Worm (Caenorhabditis elegans) whole organism, midembryonic: ENCODE measurements around the gene abt-4.

ENCODE experiments used
- T22C8.4 ChIP-seq: fragments of 200-800 bp; sonication (Bioruptor generic); IDR thresholded peaks from 2 replicates; pipeline ENCODE4 v1.3.6; 2022; ENCODE audit warnings: missing genetic modification characterization, missing compliant biosample characterization
- klf-2 ChIP-seq: fragments of 200-800 bp; sonication (Bioruptor generic); conservative IDR thresholded peaks from 2 replicates; pipeline ENCODE4 v1.3.6; 2022; ENCODE audit warnings: missing genetic modification reagents, missing genetic modification characterization, missing compliant biosample characterization
- med-1 ChIP-seq: sonication (generic microtip); optimal IDR thresholded peaks from 2 replicates; lab custom pipeline; 2017; ENCODE audit warnings: missing genetic modification characterization, mild to moderate bottlenecking, missing compliant biosample characterization, antibody characterized with exemption, missing genetic modification reagents; ENCODE audit not compliant: insufficient read depth
- ref-1 ChIP-seq: fragments of 200-800 bp; sonication (Bioruptor generic); conservative IDR thresholded peaks from 2 replicates; pipeline ENCODE4 v1.3.6; 2022; ENCODE audit warnings: missing genetic modification reagents, missing genetic modification characterization, missing compliant biosample characterization

- TF ChIP-seq klf-2 (GFP tag; lab: Robert Waterston, UW) (no peak), ref-1 (GFP tag; lab: Robert Waterston, UW) (no peak), med-1 (GFP tag; lab: Kevin White, UChicago) (no peak), T22C8.4 (GFP tag; lab: Robert Waterston, UW) (no peak)
Observed at ce11 chrV:370033-370432, 39.5 kb upstream of the abt-4 start, which contains the start of gene mltn-7.
